Worm (Caenorhabditis elegans) whole organism, L4 larva: ENCODE measurements around the gene C42D4.13.

Experiments
- Y48G9A.11 ChIP-seq: fragments of 200-800 bp; sonication (Bioruptor generic); IDR thresholded peaks from 2 replicates; pipeline ENCODE4 v1.3.6; 2022; ENCODE audit warnings: missing genetic modification reagents, missing genetic modification characterization, missing compliant biosample characterization
- lin-39 ChIP-seq: fragments of 150-350 bp; optimal IDR thresholded peaks from 2 replicates; lab custom pipeline; 2014; ENCODE audit warnings: missing biosample characterization, missing genetic modification reagents, missing genetic modification characterization
- nhr-237 ChIP-seq: sonication (generic microtip); optimal IDR thresholded peaks from 2 replicates; lab custom pipeline; 2017; ENCODE audit warnings: missing biosample characterization, missing genetic modification characterization
- ztf-11 ChIP-seq: fragments of 150-350 bp; optimal IDR thresholded peaks from 2 replicates; lab custom pipeline; 2014; ENCODE audit warnings: missing biosample characterization, missing genetic modification characterization

DNA sequence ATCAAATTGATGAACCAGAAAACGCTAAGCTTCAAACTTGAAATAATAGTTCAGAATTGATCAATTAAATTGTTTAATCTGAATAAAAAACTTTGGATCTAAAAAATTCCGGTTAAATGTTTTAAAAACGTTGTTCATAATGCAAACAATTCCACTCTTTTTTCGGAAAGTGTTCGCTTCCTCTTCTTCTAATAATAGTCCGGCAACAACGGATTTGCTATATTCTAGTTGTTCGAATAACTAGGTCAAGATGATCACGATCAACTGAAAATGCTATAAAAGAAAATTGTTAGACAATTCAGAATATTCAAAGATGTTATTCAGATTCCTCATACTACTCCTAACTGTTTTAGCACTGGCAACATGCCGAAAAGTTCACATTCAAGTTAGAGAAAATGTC is 43.0 kb upstream of the C42D4.13 start, which contains the start of gene D2024.4:
- TF ChIP-seq nhr-237 (tag; lab: Kevin White, UChicago) = no peak
- TF ChIP-seq ztf-11 = no peak
- TF ChIP-seq lin-39 (tag; lab: Kevin White, UChicago) = no peak
- no peak for TF ChIP-seq Y48G9A.11 (GFP tag; lab: Robert Waterston, UW)
